Worm (Caenorhabditis elegans): ENCODE data around the gene rps-9.

The rps-9 gene

ce11 chrII:11103657-11104056 is 22.5 kb downstream of the rps-9 start, which contains the start of gene C09H10.5:
Gene C09H10.5, minus strand, starts transcription at chrII:11103757.
- TF ChIP-seq nhr-232 (tag; optimal IDR thresholded peaks at IDR 0.05), result no peak
- TF ChIP-seq C38D4.7 (GFP tag; optimal IDR thresholded peaks at IDR 0.05), result no peak
- no peak for TF ChIP-seq odd-2 (tag; optimal IDR thresholded peaks at IDR 0.05)
- no peak for TF ChIP-seq dve-1 (tag; optimal IDR thresholded peaks at IDR 0.05)
- TF ChIP-seq sox-2 (GFP tag; IDR thresholded peaks at IDR 0.05), result no peak
- no peak for TF ChIP-seq pqm-1 (tag; optimal IDR thresholded peaks at IDR 0.05)
- no peak for TF ChIP-seq ceh-2 (tag; optimal IDR thresholded peaks at IDR 0.05)
- no peak for TF ChIP-seq unc-86 (tag; optimal IDR thresholded peaks at IDR 0.05)
- no peak for TF ChIP-seq tbx-7 (tag; optimal IDR thresholded peaks at IDR 0.05)
- no peak for TF ChIP-seq tbx-2 (tag; optimal IDR thresholded peaks at IDR 0.05)
- TF ChIP-seq T23F11.4 (GFP tag; optimal IDR thresholded peaks at IDR 0.05), result no peak
- no peak for TF ChIP-seq fkh-10 (GFP tag; optimal IDR thresholded peaks at IDR 0.05)
- no peak for TF ChIP-seq ama-1 (optimal IDR thresholded peaks at IDR 0.05)
- TF ChIP-seq ceh-9 (tag; optimal IDR thresholded peaks at IDR 0.05), result no peak

ce11 chrII:11103052-11103451 is 23.1 kb downstream of the rps-9 start:
- TF ChIP-seq hlh-30 (tag; optimal IDR thresholded peaks at IDR 0.05; ENCODE audit: insufficient read depth) (peak; percentile 66), elt-2 (tag; optimal IDR thresholded peaks at IDR 0.05) (no peak), ceh-31 (tag; optimal IDR thresholded peaks at IDR 0.05) (no peak), ets-4 (tag; optimal IDR thresholded peaks at IDR 0.05) (no peak), pqm-1 (tag; optimal IDR thresholded peaks at IDR 0.05) (no peak), ceh-30 (tag; optimal IDR thresholded peaks at IDR 0.05) (no peak), ama-1 (optimal IDR thresholded peaks at IDR 0.05) (no peak), nfya-1 (tag; optimal IDR thresholded peaks at IDR 0.05) (peak; percentile 63)

- TF ChIP-seq K02D7.2 (tag; optimal IDR thresholded peaks at IDR 0.05) (no peak), eyg-1 (tag; optimal IDR thresholded peaks at IDR 0.05) (no peak), F13H6.1 (tag; optimal IDR thresholded peaks at IDR 0.05) (no peak), ets-4 (tag; optimal IDR thresholded peaks at IDR 0.05) (no peak), ceh-24 (tag; optimal IDR thresholded peaks at IDR 0.05) (no peak), ceh-22 (tag; optimal IDR thresholded peaks at IDR 0.05) (no peak), C08G9.2 (tag; optimal IDR thresholded peaks at IDR 0.05) (no peak), pha-2 (tag; optimal IDR thresholded peaks at IDR 0.05) (no peak), ceh-31 (tag; optimal IDR thresholded peaks at IDR 0.05) (no peak), unc-55 (GFP tag; optimal IDR thresholded peaks at IDR 0.05) (no peak), tbx-2 (tag; optimal IDR thresholded peaks at IDR 0.05) (no peak), pha-4 (tag; optimal IDR thresholded peaks at IDR 0.05) (no peak), lin-11 (tag; optimal IDR thresholded peaks at IDR 0.05) (no peak)
Measured at ce11 chrII:11101171-11101570, 25.0 kb downstream of the rps-9 start.

ce11 chrII:11099841-11100240 is 26.3 kb downstream of the rps-9 start, which contains the start of gene C09H10.4:
Gene C09H10.4, plus strand, starts transcription at chrII:11100141.
- TF ChIP-seq tbx-7 (tag; optimal IDR thresholded peaks at IDR 0.05), result no peak
- no peak for TF ChIP-seq ztf-16 (tag; optimal IDR thresholded peaks at IDR 0.05)
- TF ChIP-seq ceh-6 (GFP tag; optimal IDR thresholded peaks at IDR 0.05), result no peak
- TF ChIP-seq hlh-30 (tag; optimal IDR thresholded peaks at IDR 0.05; ENCODE audit: insufficient read depth), result no peak
- no peak for TF ChIP-seq nhr-232 (tag; optimal IDR thresholded peaks at IDR 0.05)
- no peak for TF ChIP-seq mec-3 (tag; optimal IDR thresholded peaks at IDR 0.05; ENCODE audit: borderline replicate concordance)
- TF ChIP-seq lin-11 (tag; optimal IDR thresholded peaks at IDR 0.05), result no peak
- no peak for TF ChIP-seq hlh-8 (tag; optimal IDR thresholded peaks at IDR 0.05)
- TF ChIP-seq ttx-3 (tag; optimal IDR thresholded peaks at IDR 0.05), result no peak
- TF ChIP-seq T23F11.4 (GFP tag; optimal IDR thresholded peaks at IDR 0.05), result no peak
- no peak for TF ChIP-seq che-1 (tag; optimal IDR thresholded peaks at IDR 0.05)
- no peak for TF ChIP-seq ceh-31 (tag; optimal IDR thresholded peaks at IDR 0.05)
- no peak for TF ChIP-seq syd-9 (tag; optimal IDR thresholded peaks at IDR 0.05)
- TF ChIP-seq Y22D7AL.16 (tag; optimal IDR thresholded peaks at IDR 0.05), result no peak
- TF ChIP-seq ceh-30 (tag; optimal IDR thresholded peaks at IDR 0.05), result no peak
- no peak for TF ChIP-seq ceh-34 (tag; optimal IDR thresholded peaks at IDR 0.05)
- TF ChIP-seq fax-1 (tag; optimal IDR thresholded peaks at IDR 0.05), result no peak
- no peak for TF ChIP-seq ref-2 (tag; optimal IDR thresholded peaks at IDR 0.05)
